Fruit fly (Drosophila melanogaster) whole organism: Measurements from ENCODE around the gene sun.

Experiments used
- CG8478 ChIP-seq: fragments of >200 bp; optimal IDR thresholded peaks from 2 replicates; lab custom pipeline; 2018; ENCODE audit warnings: inconsistent platforms
- Dll ChIP-seq: fragments of >200 bp; optimal IDR thresholded peaks from 2 replicates; lab custom pipeline; 2017
- EcR ChIP-seq, 2 experiments: fragments of >200 bp; optimal IDR thresholded peaks; 2 replicates each; lab custom pipeline; 2017; ENCODE audit warnings: missing biosample characterization in 2 of 2, missing genetic modification characterization in 2 of 2, missing genetic modification reagents in 2 of 2
- pan ChIP-seq: fragments of >200 bp; optimal IDR thresholded peaks from 2 replicates; lab custom pipeline; 2017
- psq ChIP-seq: fragments of >200 bp; optimal IDR thresholded peaks from 2 replicates; lab custom pipeline; 2017
- usp ChIP-seq: fragments of >200 bp; optimal IDR thresholded peaks from 2 replicates; lab custom pipeline; 2017; ENCODE audit warnings: missing biosample characterization, missing genetic modification characterization, mixed read lengths

Gene sun

dm6 chrX:15849021-15849420, at the start of gene sun:
Gene sun, minus strand, starts transcription at chrX:15849258.
- TF ChIP-seq EcR (GFP tag; optimal IDR thresholded peaks at IDR 0.05; lab: Kevin White, UChicago) (no peak), pan (no peak), usp (GFP tag; lab: Kevin White, UChicago) (no peak), psq (no peak), Dll (lab: Kevin White, UChicago) (no peak), CG8478 (lab: Kevin White, UChicago) (no peak)

dm6 chrX:15893732-15894264, 44.7 kb upstream of the sun start:
- TF ChIP-seq EcR (GFP tag; optimal IDR thresholded peaks at IDR 0.05; lab: Kevin White, UChicago) = no peak
- TF ChIP-seq Dll (lab: Kevin White, UChicago) = no peak
- TF ChIP-seq psq = no peak
- TF ChIP-seq CG8478 (lab: Kevin White, UChicago) = no peak
- TF ChIP-seq usp (GFP tag; lab: Kevin White, UChicago) = no peak
- TF ChIP-seq pan = no peak

DNA sequence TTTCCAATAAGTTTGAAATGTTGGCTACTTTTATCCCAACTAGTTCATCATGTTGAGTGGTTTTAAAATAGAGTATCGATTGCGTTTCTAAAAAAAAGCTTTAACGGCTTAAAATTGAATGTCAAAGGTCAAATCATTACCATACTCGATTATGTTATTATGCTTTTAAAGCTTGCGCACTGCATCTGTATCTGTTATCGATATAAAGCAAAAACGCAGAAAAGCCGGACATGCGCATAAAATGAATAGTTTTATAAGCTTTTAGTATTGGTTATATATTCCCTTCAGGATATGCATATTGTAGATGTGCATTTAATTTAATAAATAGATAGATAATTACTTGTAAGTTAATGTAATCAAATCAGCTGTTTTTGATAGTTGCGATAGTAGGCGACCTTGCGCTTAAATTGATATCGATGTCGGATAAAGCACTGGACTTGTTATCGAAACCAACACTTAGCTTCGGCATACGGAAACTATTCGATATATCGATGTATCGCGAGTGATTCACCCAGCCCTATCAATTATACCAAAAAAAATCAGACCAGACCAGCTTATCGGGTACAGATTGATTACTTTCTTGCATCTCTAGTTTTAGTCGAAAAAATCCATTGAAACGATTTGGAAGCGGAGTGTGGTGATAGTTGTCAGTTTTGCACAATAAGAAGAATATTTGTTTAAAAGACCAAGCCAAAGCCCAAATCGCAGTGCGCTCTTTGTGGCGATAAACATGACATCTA, 42.7 kb upstream of the sun start, which contains the start of gene shi:
Gene shi (plus strand): TSS at position 511 of the 740 bp plus-strand sequence.
- TF ChIP-seq pan = no peak
- TF ChIP-seq Dll (lab: Kevin White, UChicago) = no peak
- TF ChIP-seq CG8478 (lab: Kevin White, UChicago) = no peak
- no peak for TF ChIP-seq psq
- no peak for TF ChIP-seq EcR (GFP tag; optimal IDR thresholded peaks at IDR 0.05; lab: Kevin White, UChicago)
- TF ChIP-seq usp (GFP tag; lab: Kevin White, UChicago) = no peak

- no peak for TF ChIP-seq EcR (GFP tag; optimal IDR thresholded peaks at IDR 0.05; lab: Kevin White, UChicago)
- no peak for TF ChIP-seq CG8478 (lab: Kevin White, UChicago)
- TF ChIP-seq pan = no peak
- no peak for TF ChIP-seq Dll (lab: Kevin White, UChicago)
- no peak for TF ChIP-seq psq
- no peak for TF ChIP-seq usp (GFP tag; lab: Kevin White, UChicago)
Observed at dm6 chrX:15889780-15890608, 40.9 kb upstream of the sun start, which contains the start of the genes MSBP and CG15916. Gene MSBP, minus strand, starts transcription at chrX:15890109. Gene CG15916, plus strand, starts transcription at chrX:15890589.

dm6 chrX:15888763-15889162, 39.7 kb upstream of the sun start:
- no peak for TF ChIP-seq psq
- TF ChIP-seq Dll (lab: Kevin White, UChicago) = no peak
- TF ChIP-seq CG8478 (lab: Kevin White, UChicago) = no peak
- TF ChIP-seq pan = no peak
- no peak for TF ChIP-seq usp (GFP tag; lab: Kevin White, UChicago)
- no peak for TF ChIP-seq EcR (GFP tag; optimal IDR thresholded peaks at IDR 0.05; lab: Kevin White, UChicago)

DNA sequence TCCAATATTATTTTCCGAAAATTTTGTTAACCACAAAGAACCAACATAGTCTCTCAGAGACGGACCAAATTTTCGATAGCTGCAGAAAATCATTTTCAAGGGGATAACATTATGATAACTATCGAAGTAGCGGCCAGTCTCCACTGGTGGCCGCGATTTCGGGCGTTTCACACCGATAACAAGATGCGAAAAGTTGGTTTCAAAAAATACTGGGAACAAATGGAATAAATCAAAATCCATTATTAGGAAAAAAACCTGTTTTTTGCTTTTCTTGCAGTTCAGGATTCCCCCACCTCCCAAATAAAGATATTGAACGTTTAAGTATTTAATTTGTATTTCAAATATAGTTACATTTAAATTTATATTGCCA, 38.2 kb upstream of the sun start, which contains the start of gene tay:
Gene tay (minus strand): TSS at position 65 of the 370 bp plus-strand sequence.
- TF ChIP-seq Dll (lab: Kevin White, UChicago) (no peak), psq (no peak), CG8478 (lab: Kevin White, UChicago) (no peak), pan (no peak), usp (GFP tag; lab: Kevin White, UChicago) (no peak), EcR (GFP tag; optimal IDR thresholded peaks at IDR 0.05; lab: Kevin White, UChicago) (no peak)

DNA sequence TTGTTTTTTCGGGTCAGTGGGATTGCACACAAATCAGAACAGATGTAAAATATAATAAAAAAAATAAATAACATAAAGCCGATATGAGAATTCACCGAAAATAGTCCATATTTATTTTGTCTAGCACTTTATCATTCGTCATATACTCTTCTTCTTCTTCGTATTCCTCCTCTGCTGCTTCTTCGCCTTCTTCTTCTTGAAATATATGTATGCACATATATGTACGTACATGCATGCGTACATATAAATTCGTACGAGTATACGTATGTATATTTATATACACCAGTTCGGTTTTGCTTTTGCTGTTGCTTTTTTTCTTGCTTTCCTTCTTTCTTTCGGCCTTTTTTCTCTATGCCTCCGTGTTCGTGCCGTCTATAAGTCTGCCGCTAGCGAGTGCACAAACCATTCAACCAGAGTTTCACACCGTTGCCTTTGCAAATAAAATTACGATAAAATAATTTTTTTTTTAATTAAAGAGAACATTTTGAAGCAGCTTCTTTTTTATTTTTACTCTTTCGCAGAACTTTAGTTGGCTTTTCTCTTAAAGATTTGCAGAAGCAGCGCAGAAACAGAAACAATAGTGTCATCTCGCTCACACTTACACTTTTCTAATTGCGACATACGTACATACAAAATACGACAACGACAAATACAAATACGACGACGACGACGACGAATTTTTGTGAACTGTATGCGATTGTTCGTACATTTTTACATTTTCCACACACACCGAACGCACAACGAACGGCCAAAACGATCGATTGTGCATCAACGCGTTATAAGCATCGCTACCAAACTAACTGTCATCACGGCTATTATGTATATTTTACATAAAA, 37.6 kb upstream of the sun start:
- TF ChIP-seq EcR (GFP tag; optimal IDR thresholded peaks at IDR 0.05; lab: Kevin White, UChicago) (no peak), CG8478 (lab: Kevin White, UChicago) (no peak), Dll (lab: Kevin White, UChicago) (no peak), usp (GFP tag; lab: Kevin White, UChicago) (no peak), pan (no peak)

DNA sequence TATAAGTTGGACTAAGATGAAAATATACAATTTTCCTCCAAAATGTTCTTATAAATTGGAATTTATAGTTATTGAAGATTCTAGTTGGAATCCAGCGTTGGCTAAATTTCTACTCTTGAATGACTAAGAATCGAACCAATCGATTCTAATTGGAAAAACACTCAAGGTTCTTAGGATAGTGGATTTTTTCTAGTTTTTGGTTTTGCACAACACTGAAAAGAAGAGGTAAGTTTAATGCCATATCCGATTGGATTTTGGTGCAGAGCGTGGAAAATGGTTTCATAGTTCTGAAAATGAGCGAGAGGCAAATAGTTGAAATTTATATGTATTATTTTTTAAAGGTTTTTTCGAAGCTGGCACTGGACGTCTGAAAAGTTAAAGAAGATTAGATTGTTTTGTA, 26.5 kb upstream of the sun start:
- TF ChIP-seq usp (GFP tag; lab: Kevin White, UChicago) = no peak
- TF ChIP-seq psq = no peak
- no peak for TF ChIP-seq CG8478 (lab: Kevin White, UChicago)

dm6 chrX:15874437-15874836, 25.4 kb upstream of the sun start:
- TF ChIP-seq pan (no peak), Dll (lab: Kevin White, UChicago) (no peak), CG8478 (lab: Kevin White, UChicago) (no peak), EcR (GFP tag; optimal IDR thresholded peaks at IDR 0.05; lab: Kevin White, UChicago) (no peak), usp (GFP tag; lab: Kevin White, UChicago) (no peak), psq (no peak)

DNA sequence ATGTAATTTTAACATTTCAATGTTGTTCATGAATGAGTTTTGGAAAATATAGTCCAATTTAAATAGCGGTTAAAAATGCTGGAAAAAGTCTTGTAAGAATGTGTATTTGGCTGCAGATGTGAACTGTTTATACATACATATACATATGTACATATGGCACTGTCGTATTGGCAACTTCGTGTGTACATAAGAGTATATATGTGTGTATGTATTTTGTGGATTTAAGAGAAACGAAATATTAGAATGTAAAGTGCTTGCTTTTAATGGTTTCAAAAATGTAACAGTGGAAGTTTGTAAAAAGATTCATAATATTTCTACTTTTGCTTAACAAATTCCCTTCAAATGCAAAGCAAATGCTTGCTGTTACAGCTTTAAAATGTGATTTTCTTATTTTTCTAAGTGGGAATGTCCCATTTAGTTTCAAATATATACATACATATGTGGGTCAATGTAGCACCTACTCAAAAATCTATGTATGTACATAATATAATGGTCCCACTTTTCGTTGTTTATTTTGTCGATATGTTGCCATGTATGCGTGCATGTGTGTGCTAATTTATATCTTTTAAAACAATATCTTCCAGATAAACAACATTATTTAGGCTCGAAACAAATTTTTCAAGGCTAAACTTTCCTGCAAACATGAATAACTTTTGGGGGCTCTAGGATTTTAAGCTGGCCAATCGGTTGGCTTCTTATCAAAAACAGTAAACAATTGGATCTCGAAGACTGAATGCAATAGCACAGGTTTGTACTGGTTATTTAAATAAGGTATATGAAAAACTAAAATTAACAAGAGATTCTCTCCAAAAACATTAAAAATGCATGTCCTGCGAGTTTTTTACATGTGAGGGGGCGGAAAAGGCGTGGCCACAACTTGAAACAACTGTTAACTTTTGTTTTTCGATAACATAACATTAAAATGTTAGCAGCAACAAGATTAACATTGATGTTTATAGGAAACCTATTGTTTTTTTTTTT, 22.0 kb upstream of the sun start:
- no peak for TF ChIP-seq EcR (GFP tag; optimal IDR thresholded peaks at IDR 0.05; lab: Kevin White, UChicago)
- no peak for TF ChIP-seq usp (GFP tag; lab: Kevin White, UChicago)
- TF ChIP-seq pan = no peak
- no peak for TF ChIP-seq CG8478 (lab: Kevin White, UChicago)
- TF ChIP-seq psq = no peak
- no peak for TF ChIP-seq Dll (lab: Kevin White, UChicago)
